Worm (Caenorhabditis elegans) whole organism, L4 larva: Measurements from ENCODE around the gene R06F6.12.

Experiments
- F44E2.7 ChIP-seq: fragments of 200-800 bp; sonication (Bioruptor generic); IDR thresholded peaks from 2 replicates; pipeline ENCODE4 v2.1.2; 2022; ENCODE audit warnings: missing genetic modification characterization, missing compliant biosample characterization
- R02D3.7 ChIP-seq: fragments of 150-350 bp; sonication (generic microtip); optimal IDR thresholded peaks from 3 replicates; lab custom pipeline; 2014; ENCODE audit warnings: missing biosample characterization, missing genetic modification characterization
- Y75B8A.6 ChIP-seq: fragments of 200-800 bp; sonication (Bioruptor generic); IDR thresholded peaks from 2 replicates; pipeline ENCODE4 v1.3.6; 2022; ENCODE audit warnings: missing genetic modification reagents, missing genetic modification characterization, missing compliant biosample characterization
- aha-1 ChIP-seq: fragments of 150-350 bp; peaks from one replicate; lab custom pipeline; 2014; ENCODE audit warnings: missing biosample characterization, missing genetic modification characterization
- aly-2 ChIP-seq: sonication (generic microtip); optimal IDR thresholded peaks from 2 replicates; lab custom pipeline; 2018; ENCODE audit warnings: missing biosample characterization, missing genetic modification characterization
- dpl-1 ChIP-seq: fragments of 150-350 bp; optimal IDR thresholded peaks from 2 replicates; lab custom pipeline; 2014; ENCODE audit warnings: missing biosample characterization, missing genetic modification reagents, missing genetic modification characterization
- hmg-1.1 ChIP-seq: fragments of 200-800 bp; sonication (Bioruptor generic); IDR thresholded peaks from 2 replicates; pipeline ENCODE4 v1.3.6; 2022; ENCODE audit warnings: missing genetic modification reagents, missing genetic modification characterization, missing compliant biosample characterization
- lin-39 ChIP-seq: fragments of 150-350 bp; optimal IDR thresholded peaks from 2 replicates; lab custom pipeline; 2014; ENCODE audit warnings: missing biosample characterization, missing genetic modification reagents, missing genetic modification characterization
- madf-9 ChIP-seq: fragments of 200-800 bp; sonication (Bioruptor generic); conservative IDR thresholded peaks from 2 replicates; pipeline ENCODE4 v1.3.6; 2022; ENCODE audit warnings: missing genetic modification reagents, missing genetic modification characterization, missing compliant biosample characterization
- pqm-1 ChIP-seq: sonication (generic microtip); optimal IDR thresholded peaks from 2 replicates; lab custom pipeline; 2017; ENCODE audit warnings: missing biosample characterization, missing genetic modification characterization
- unc-39 ChIP-seq: sonication (generic microtip); optimal IDR thresholded peaks from 2 replicates; lab custom pipeline; 2017; ENCODE audit warnings: missing biosample characterization, missing genetic modification characterization
- ztf-11 ChIP-seq: fragments of 150-350 bp; optimal IDR thresholded peaks from 2 replicates; lab custom pipeline; 2014; ENCODE audit warnings: missing biosample characterization, missing genetic modification characterization

ce11 chrII:10784248-10784647, 39.6 kb downstream of the R06F6.12 start:
- TF ChIP-seq pqm-1: no peak
- no peak for TF ChIP-seq madf-9 (GFP tag; lab: Robert Waterston, UW)
- TF ChIP-seq unc-39 (tag; lab: Kevin White, UChicago): no peak
- TF ChIP-seq hmg-1.1 (GFP tag; lab: Robert Waterston, UW): no peak
- TF ChIP-seq R02D3.7: no peak
- TF ChIP-seq aha-1 (tag; lab: Kevin White, UChicago): no peak
- no peak for TF ChIP-seq lin-39 (tag; lab: Kevin White, UChicago)
- TF ChIP-seq dpl-1 (GFP tag; lab: Kevin White, UChicago): no peak
- no peak for TF ChIP-seq Y75B8A.6 (GFP tag; lab: Robert Waterston, UW)
- no peak for TF ChIP-seq aly-2 (tag; lab: Kevin White, UChicago)
- no peak for TF ChIP-seq F44E2.7
- no peak for TF ChIP-seq ztf-11 (tag; lab: Kevin White, UChicago)
